Worm (Caenorhabditis elegans) whole organism, young adult: ENCODE data around the gene Y39E4B.6.
A peak's percentile ranks its signal among the peaks of the same experiment; 100 is the strongest.

Source experiments
- F55B11.4 ChIP-seq: sonication (generic microtip); optimal IDR thresholded peaks from 2 replicates; lab custom pipeline; 2016; ENCODE audit warnings: missing compliant biosample characterization, missing genetic modification characterization, borderline replicate concordance; ENCODE audit not compliant: insufficient read depth
- ZK185.1 ChIP-seq: sonication (generic microtip); optimal IDR thresholded peaks from 2 replicates; lab custom pipeline; 2016; ENCODE audit warnings: mild to moderate bottlenecking, missing genetic modification characterization, missing compliant biosample characterization; ENCODE audit not compliant: poor library complexity, severe bottlenecking
- ccch-3 ChIP-seq: fragments of 200-800 bp; sonication (Bioruptor generic); optimal IDR thresholded peaks from 2 replicates; lab custom pipeline; 2018; ENCODE audit warnings: mild to moderate bottlenecking, missing genetic modification characterization, missing compliant biosample characterization
- efl-1 ChIP-seq: fragments of 150-350 bp; optimal IDR thresholded peaks from 2 replicates; lab custom pipeline; 2014; ENCODE audit warnings: missing biosample characterization, missing genetic modification reagents, missing genetic modification characterization
- egl-18 ChIP-seq: fragments of 200-800 bp; sonication (Bioruptor generic); IDR thresholded peaks from 2 replicates; pipeline ENCODE4 v1.3.6; 2022; ENCODE audit warnings: missing genetic modification reagents, missing genetic modification characterization, missing compliant biosample characterization
- lin-35 ChIP-seq, 3 experiments: fragments of 150-350 bp in 2 of 3; sonication (generic microtip) in 1 of 3; optimal IDR thresholded peaks; 2 replicates each; lab custom pipeline; 2014 to 2018; ENCODE audit warnings: missing biosample characterization in 3 of 3, missing genetic modification characterization in 3 of 3, missing genetic modification reagents in 3 of 3
- nhr-90 ChIP-seq: sonication (generic microtip); optimal IDR thresholded peaks from 2 replicates; lab custom pipeline; 2016; ENCODE audit warnings: missing genotype, mild to moderate bottlenecking, missing genetic modification characterization, missing compliant biosample characterization
- tbx-9 ChIP-seq: sonication (generic microtip); optimal IDR thresholded peaks from 2 replicates; lab custom pipeline; 2016; ENCODE audit warnings: borderline replicate concordance, missing genetic modification characterization, inconsistent platforms, missing compliant biosample characterization
- zfh-2 ChIP-seq: fragments of 200-800 bp; sonication (Bioruptor generic); conservative IDR thresholded peaks from 2 replicates; pipeline ENCODE4 v1.3.6; 2022; ENCODE audit warnings: missing genetic modification reagents, missing genetic modification characterization, missing compliant biosample characterization

Gene Y39E4B.6

ce11 chrIII:13118460-13118859 lies 47.9 kb downstream of the Y39E4B.6 start:
- TF ChIP-seq egl-18 (GFP tag; lab: Robert Waterston, UW) (no peak), nhr-90 (tag; lab: Kevin White, UChicago) (no peak), tbx-9 (no peak), ccch-3 (GFP tag; lab: Kevin White, UChicago) (no peak)

- TF ChIP-seq nhr-90 (tag; lab: Kevin White, UChicago) = no peak
- TF ChIP-seq lin-35 (GFP tag; optimal IDR thresholded peaks at IDR 0.05; lab: Kevin White, UChicago) = peak in 1 of 3 experiments; percentile 7
These were observed 49.0 kb downstream of the Y39E4B.6 start, which contains the start of gene zig-8 for ce11 chrIII:13119520-13119919. Gene zig-8, plus strand, starts transcription at chrIII:13119820.

- TF ChIP-seq zfh-2 (GFP tag; lab: Robert Waterston, UW) = 0 out of 2 replicates have a peak, but pooled peaks have one; percentile 37
- TF ChIP-seq F55B11.4 (tag; lab: Kevin White, UChicago) = no peak
- TF ChIP-seq efl-1 (GFP tag; lab: Kevin White, UChicago) = no peak
- no peak for TF ChIP-seq ZK185.1 (tag; lab: Kevin White, UChicago)
- TF ChIP-seq, all 124 proteins: peak for 1
These were observed 52.9 kb downstream of the Y39E4B.6 start for ce11 chrIII:13123440-13123839.
